Fruit fly (Drosophila melanogaster): ENCODE results near the gene ND-ACP.

Gene ND-ACP

DNA sequence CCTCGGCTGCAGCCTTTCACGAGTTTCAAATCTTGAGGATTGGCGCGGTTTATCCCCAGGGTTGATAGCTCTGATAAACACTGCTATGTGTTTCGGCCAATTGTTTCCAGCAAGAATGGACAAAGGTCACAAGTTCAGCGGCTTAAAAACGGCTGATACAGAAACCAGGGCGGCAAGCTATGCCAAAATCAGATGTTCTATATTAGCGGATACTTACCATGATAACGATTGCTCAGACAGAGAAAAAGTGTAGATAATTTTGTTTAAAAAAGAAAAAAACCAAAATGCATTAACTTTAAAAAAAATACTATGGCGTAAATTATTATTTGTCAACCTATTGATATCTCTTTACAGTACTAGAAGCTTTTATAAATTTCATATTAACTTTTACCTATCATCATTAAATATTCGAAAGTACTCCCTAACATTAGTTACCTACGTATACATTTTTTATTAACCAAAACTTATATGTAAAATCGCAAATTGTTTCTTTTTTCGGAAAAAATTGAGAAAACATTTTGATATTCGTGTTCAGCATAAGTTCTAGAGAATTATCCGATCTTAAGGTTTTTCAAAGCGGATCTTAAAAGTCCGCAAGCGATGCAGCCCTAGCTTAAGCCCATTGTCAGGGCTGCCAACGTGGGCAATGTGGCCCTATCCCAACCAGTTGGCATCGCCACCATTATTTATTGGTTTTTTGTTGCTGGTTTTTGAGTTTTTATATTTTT lies 16.5 kb upstream of the ND-ACP start, which contains the start of the genes sturkopf and Herc4 (continued):
- TF ChIP-seq prd (optimal IDR thresholded peaks at IDR 0.05) (no peak), prd (GFP tag; IDR thresholded peaks at IDR 0.05) (peak; percentile 62; the same call in 2 of the 3 replicates), CG17186 (GFP tag; optimal IDR thresholded peaks at IDR 0.05) (no peak), Fer3 (tag; optimal IDR thresholded peaks at IDR 0.05) (peak; percentile 41), NFAT (GFP tag; IDR thresholded peaks at IDR 0.05) (peak; percentile 77), CG30020 (tag; optimal IDR thresholded peaks at IDR 0.05) (peak; percentile 62), CG9932 (GFP tag; IDR thresholded peaks at IDR 0.05) (peak; percentile 78), cad (GFP tag; optimal IDR thresholded peaks at IDR 0.05) (no peak), CG18262 (tag; optimal IDR thresholded peaks at IDR 0.05) (peak; percentile 84), CG12299 (tag; optimal IDR thresholded peaks at IDR 0.05) (no peak), CG7372 (GFP tag; IDR thresholded peaks at IDR 0.05) (peak; percentile 60), al (GFP tag; IDR thresholded peaks at IDR 0.05) (peak; percentile 24), CG9817 (tag; optimal IDR thresholded peaks at IDR 0.05) (peak; percentile 87), CG11695 (GFP tag; IDR thresholded peaks at IDR 0.05) (peak; percentile 40; the same call in 1 of the 3 replicates), otp (GFP tag; IDR thresholded peaks at IDR 0.05) (no peak), CG4424 (GFP tag; optimal IDR thresholded peaks at IDR 0.05) (peak; percentile 71), cwo (GFP tag; optimal IDR thresholded peaks at IDR 0.05) (peak; percentile 57), tx (GFP tag; optimal IDR thresholded peaks at IDR 0.05) (peak; percentile 69), lmd (GFP tag; IDR thresholded peaks at IDR 0.05) (peak; percentile 65; the same call in 1 of the 2 replicates), crc (GFP tag; optimal IDR thresholded peaks at IDR 0.05) (peak; percentile 78), HmgZ (tag; optimal IDR thresholded peaks at IDR 0.05) (peak; percentile 30), Lim3 (GFP tag; IDR thresholded peaks at IDR 0.05) (no peak), CrebB (tag; optimal IDR thresholded peaks at IDR 0.05) (no peak), Dip2 (GFP tag; IDR thresholded peaks at IDR 0.05) (no peak), crol (GFP tag; IDR thresholded peaks at IDR 0.05) (no peak), NfI (GFP tag; optimal IDR thresholded peaks at IDR 0.05) (peak; percentile 72), Sin3A (optimal IDR thresholded peaks at IDR 0.05) (peak; percentile 5), Aef1 (GFP tag; IDR thresholded peaks at IDR 0.05) (peak; percentile 65), CG43689 (GFP tag; IDR thresholded peaks at IDR 0.05) (no peak), ci (GFP tag; IDR thresholded peaks at IDR 0.05) (peak; percentile 68), CG3163 (GFP tag; optimal IDR thresholded peaks at IDR 0.05) (peak; percentile 44), CG34376 (GFP tag; optimal IDR thresholded peaks at IDR 0.05) (peak; percentile 7), bsh (GFP tag; optimal IDR thresholded peaks at IDR 0.05) (peak in 1 of 2 experiments; percentile 44), CG15479 (GFP tag; optimal IDR thresholded peaks at IDR 0.05) (no peak), eyg (GFP tag; optimal IDR thresholded peaks at IDR 0.05) (peak; percentile 62), mld (GFP tag; IDR thresholded peaks at IDR 0.05; ENCODE audit: partially characterized antibody) (no peak), CG7987 (GFP tag; optimal IDR thresholded peaks at IDR 0.05) (peak; percentile 22), Mrtf (GFP tag; IDR thresholded peaks at IDR 0.05) (peak; percentile 69), CG14710 (tag; optimal IDR thresholded peaks at IDR 0.05) (peak; percentile 76), CG30431 (GFP tag; optimal IDR thresholded peaks at IDR 0.05) (peak; percentile 3), CG7786 (GFP tag; optimal IDR thresholded peaks at IDR 0.05) (peak; percentile 68), Hey (tag; optimal IDR thresholded peaks at IDR 0.05) (no peak), CG7928 (GFP tag; optimal IDR thresholded peaks at IDR 0.05) (peak; percentile 95), CG5245 (GFP tag; optimal IDR thresholded peaks at IDR 0.05) (peak; percentile 11), Sox100B (GFP tag; optimal IDR thresholded peaks at IDR 0.05) (no peak), ato (GFP tag; IDR thresholded peaks at IDR 0.05; ENCODE audit: partially characterized antibody) (no peak), dmrt11E (tag; optimal IDR thresholded peaks at IDR 0.05) (peak; percentile 62), CG13775 (GFP tag; optimal IDR thresholded peaks at IDR 0.05) (peak; percentile 100), CG17385 (GFP tag; optimal IDR thresholded peaks at IDR 0.05) (peak; percentile 68), dysf (GFP tag; IDR thresholded peaks at IDR 0.05) (peak; percentile 61; the same call in 1 of the 3 replicates)
